Worm (Caenorhabditis elegans) whole organism, mixed stage, embryonic: ENCODE data around the gene npp-24.

Source experiments
- M03D4.4 ChIP-seq: sonication (generic microtip); optimal IDR thresholded peaks from 2 replicates; lab custom pipeline; 2017; ENCODE audit warnings: mild to moderate bottlenecking, missing genetic modification characterization, missing compliant biosample characterization
- blmp-1 ChIP-seq: fragments of 150-350 bp; optimal IDR thresholded peaks from 2 replicates; lab custom pipeline; 2014; ENCODE audit warnings: missing biosample characterization, missing genetic modification characterization
- ceh-43 ChIP-seq: fragments of 200-800 bp; sonication (Bioruptor generic); optimal IDR thresholded peaks from 2 replicates; lab custom pipeline; 2018; ENCODE audit warnings: mild to moderate bottlenecking, missing genetic modification characterization, moderate library complexity, missing compliant biosample characterization
- ceh-83 ChIP-seq: fragments of 200-800 bp; sonication (Bioruptor generic); optimal IDR thresholded peaks from 2 replicates; lab custom pipeline; 2018; ENCODE audit warnings: mild to moderate bottlenecking, missing genetic modification characterization, missing compliant biosample characterization
- cnd-1 ChIP-seq: fragments of 200-800 bp; sonication (Bioruptor generic); optimal IDR thresholded peaks from 2 replicates; lab custom pipeline; 2018; ENCODE audit warnings: mild to moderate bottlenecking, missing genetic modification characterization, missing compliant biosample characterization
- drap-1 ChIP-seq: fragments of 200-800 bp; sonication (Bioruptor generic); optimal IDR thresholded peaks from 3 replicates; lab custom pipeline; 2018; ENCODE audit warnings: mild to moderate bottlenecking, missing genetic modification characterization, missing compliant biosample characterization
- elt-1 ChIP-seq: sonication (generic microtip); optimal IDR thresholded peaks from 2 replicates; lab custom pipeline; 2017; ENCODE audit warnings: missing genetic modification characterization, mild to moderate bottlenecking, missing compliant biosample characterization, antibody characterized with exemption, moderate library complexity, borderline replicate concordance; ENCODE audit not compliant: insufficient read depth
- ham-2 ChIP-seq: fragments of 200-800 bp; sonication (Bioruptor generic); optimal IDR thresholded peaks from 2 replicates; lab custom pipeline; 2018; ENCODE audit warnings: mild to moderate bottlenecking, missing genetic modification characterization, missing compliant biosample characterization
- hlh-1 ChIP-seq: fragments of 150-350 bp; optimal IDR thresholded peaks from 2 replicates; lab custom pipeline; 2014; ENCODE audit warnings: missing biosample characterization, missing genetic modification reagents, missing genetic modification characterization
- lin-13 ChIP-seq: fragments of 150-350 bp; optimal IDR thresholded peaks from 2 replicates; lab custom pipeline; 2014; ENCODE audit warnings: missing biosample characterization, missing genetic modification characterization
- lin-32 ChIP-seq: fragments of 200-800 bp; sonication (Bioruptor generic); optimal IDR thresholded peaks from 2 replicates; lab custom pipeline; 2018; ENCODE audit warnings: mild to moderate bottlenecking, missing genetic modification characterization, missing compliant biosample characterization
- lsy-2 ChIP-seq: fragments of 150-350 bp; optimal IDR thresholded peaks from 2 replicates; lab custom pipeline; 2014; ENCODE audit warnings: missing biosample characterization, missing genetic modification characterization
- mab-5 ChIP-seq: fragments of 150-350 bp; optimal IDR thresholded peaks from 2 replicates; lab custom pipeline; 2014; ENCODE audit warnings: missing biosample characterization, missing genetic modification characterization
- mep-1 ChIP-seq: fragments of 150-350 bp; optimal IDR thresholded peaks from 2 replicates; lab custom pipeline; 2017; ENCODE audit warnings: missing biosample characterization, missing genetic modification reagents, missing genetic modification characterization, inconsistent platforms
- mls-2 ChIP-seq: sonication (generic microtip); optimal IDR thresholded peaks from 2 replicates; lab custom pipeline; 2016; ENCODE audit warnings: mild to moderate bottlenecking, missing genetic modification characterization, moderate library complexity, missing compliant biosample characterization
- nhr-12 ChIP-seq: fragments of 150-350 bp; optimal IDR thresholded peaks from 2 replicates; lab custom pipeline; 2014; ENCODE audit warnings: missing biosample characterization, missing genetic modification characterization
- nhr-2 ChIP-seq: fragments of 150-350 bp; optimal IDR thresholded peaks from 2 replicates; lab custom pipeline; 2014; ENCODE audit warnings: missing biosample characterization, missing genetic modification characterization
- nhr-76 ChIP-seq: sonication (generic microtip); optimal IDR thresholded peaks from 2 replicates; lab custom pipeline; 2017; ENCODE audit warnings: missing biosample characterization, missing genetic modification characterization
- pha-4 ChIP-seq: fragments of 150-350 bp; optimal IDR thresholded peaks from 2 replicates; lab custom pipeline; 2018; ENCODE audit warnings: missing biosample characterization, missing genetic modification reagents, missing genetic modification characterization
- sem-2 ChIP-seq: fragments of 200-800 bp; sonication (Bioruptor generic); optimal IDR thresholded peaks from 2 replicates; lab custom pipeline; 2018; ENCODE audit warnings: mild to moderate bottlenecking, missing genetic modification characterization, missing compliant biosample characterization
- snpc-4 ChIP-seq: fragments of 150-350 bp; optimal IDR thresholded peaks from 2 replicates; lab custom pipeline; 2014; ENCODE audit warnings: missing biosample characterization, missing genetic modification characterization
- sptf-1 ChIP-seq: sonication (generic microtip); optimal IDR thresholded peaks from 2 replicates; lab custom pipeline; 2017; ENCODE audit warnings: mild to moderate bottlenecking, missing genetic modification characterization, moderate library complexity, missing compliant biosample characterization
- tbx-8 ChIP-seq: fragments of 200-800 bp; sonication (Bioruptor generic); optimal IDR thresholded peaks from 2 replicates; lab custom pipeline; 2018; ENCODE audit warnings: mild to moderate bottlenecking, missing genetic modification characterization, moderate library complexity, missing compliant biosample characterization
- unc-120 ChIP-seq: sonication (generic microtip); optimal IDR thresholded peaks from 2 replicates; lab custom pipeline; 2017; ENCODE audit warnings: missing genetic modification characterization, missing compliant biosample characterization; ENCODE audit not compliant: poor library complexity, severe bottlenecking
- unc-39 ChIP-seq: fragments of 150-350 bp; optimal IDR thresholded peaks from 2 replicates; lab custom pipeline; 2014; ENCODE audit warnings: missing biosample characterization, missing genetic modification characterization
- unc-62 ChIP-seq: fragments of 150-350 bp; optimal IDR thresholded peaks from 2 replicates; lab custom pipeline; 2014; ENCODE audit warnings: missing biosample characterization, missing genetic modification reagents, missing genetic modification characterization

npp-24 gene

DNA sequence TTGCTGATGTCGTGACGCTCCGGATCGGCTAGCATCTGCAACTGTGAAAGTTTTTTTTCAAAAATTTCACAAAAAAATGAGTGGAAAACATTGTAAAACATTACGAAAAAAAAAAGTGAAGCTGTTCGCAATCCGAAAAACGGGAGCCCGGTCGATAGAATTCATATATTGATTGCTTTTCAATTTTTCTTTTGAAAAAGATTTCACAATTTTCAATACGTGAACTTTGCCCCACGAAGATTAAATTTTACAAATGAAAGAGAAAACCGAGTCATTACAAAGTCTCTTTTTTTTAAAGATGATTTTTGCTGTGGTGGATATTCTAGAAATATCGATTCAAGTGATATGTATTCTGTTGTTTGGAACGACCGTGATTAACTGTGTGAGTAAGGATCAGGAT, 11.3 kb upstream of the npp-24 start, which contains the start of gene F12A10.6:
Gene F12A10.6, minus strand, starts transcription at position 101 of the 400 bp plus-strand sequence.
- TF ChIP-seq ceh-43 (GFP tag; lab: Kevin White, UChicago) (no peak), cnd-1 (tag; lab: Kevin White, UChicago) (no peak), nhr-12 (tag; lab: Kevin White, UChicago) (no peak), sem-2 (GFP tag; lab: Kevin White, UChicago) (no peak), ceh-83 (no peak), lin-32 (GFP tag; lab: Kevin White, UChicago) (no peak), unc-120 (tag; lab: Kevin White, UChicago) (no peak), hlh-1 (tag; lab: Kevin White, UChicago) (no peak), lsy-2 (tag; lab: Kevin White, UChicago) (no peak), mep-1 (tag; lab: Kevin White, UChicago) (no peak), mab-5 (no peak), sptf-1 (tag; lab: Kevin White, UChicago) (no peak), lin-13 (tag; lab: Kevin White, UChicago) (no peak), M03D4.4 (tag; lab: Kevin White, UChicago) (no peak), elt-1 (tag; lab: Kevin White, UChicago) (no peak)

DNA sequence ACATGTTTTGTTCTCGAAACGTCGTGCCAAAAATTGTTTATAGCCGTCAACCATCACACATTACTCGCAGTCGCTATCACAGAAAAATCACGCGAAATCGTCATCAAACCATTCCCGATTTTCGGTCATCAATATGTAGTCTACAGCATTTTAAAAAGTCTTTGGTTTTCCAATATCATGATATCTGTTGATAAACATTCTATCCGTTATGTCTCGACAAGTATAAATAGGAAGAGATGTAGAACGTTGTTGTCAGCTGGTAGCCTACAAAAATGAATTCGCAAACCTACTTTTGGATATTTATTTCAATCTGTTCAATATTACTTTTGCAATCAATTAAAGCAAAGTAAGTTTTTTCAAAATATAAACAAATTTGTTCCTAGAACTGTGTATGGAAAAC, 9.3 kb upstream of the npp-24 start, which contains the start of gene F12A10.1:
Gene F12A10.1, plus strand, starts transcription at position 166 of the 400 bp plus-strand sequence.
- TF ChIP-seq snpc-4 (tag; lab: Kevin White, UChicago) (no peak), sptf-1 (tag; lab: Kevin White, UChicago) (no peak), unc-62 (GFP tag; lab: Kevin White, UChicago) (no peak), mab-5 (no peak), ceh-83 (no peak), ham-2 (GFP tag; lab: Kevin White, UChicago) (no peak), unc-39 (tag; lab: Kevin White, UChicago) (no peak), sem-2 (GFP tag; lab: Kevin White, UChicago) (no peak), mls-2 (tag; lab: Kevin White, UChicago) (no peak)

DNA sequence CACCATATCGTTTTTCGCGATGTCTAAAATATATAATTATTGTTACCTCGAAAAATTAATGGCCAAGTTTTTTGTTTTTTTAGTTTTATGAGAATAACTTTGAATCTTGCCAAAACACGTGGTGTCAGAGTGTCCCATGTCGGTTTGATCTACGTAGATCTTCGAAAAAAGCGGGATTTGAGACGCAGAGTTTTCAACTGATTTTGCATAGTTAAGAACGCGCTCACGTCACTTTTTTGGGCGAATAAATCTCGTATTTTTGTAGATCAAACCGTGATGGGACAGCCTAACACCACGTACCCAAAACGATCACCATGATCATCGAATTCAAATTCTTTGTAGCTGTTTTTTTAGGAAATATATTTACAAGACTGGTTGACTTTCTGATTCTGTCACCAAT, 8.1 kb upstream of the npp-24 start:
- TF ChIP-seq hlh-1 (tag; lab: Kevin White, UChicago) (no peak), nhr-76 (tag; lab: Kevin White, UChicago) (no peak), nhr-12 (tag; lab: Kevin White, UChicago) (no peak), ham-2 (GFP tag; lab: Kevin White, UChicago) (no peak), tbx-8 (no peak), blmp-1 (tag; lab: Kevin White, UChicago) (no peak), snpc-4 (tag; lab: Kevin White, UChicago) (no peak), lin-13 (tag; lab: Kevin White, UChicago) (no peak), nhr-2 (no peak)
- TF ChIP-seq, all 35 proteins: peak for 0

DNA sequence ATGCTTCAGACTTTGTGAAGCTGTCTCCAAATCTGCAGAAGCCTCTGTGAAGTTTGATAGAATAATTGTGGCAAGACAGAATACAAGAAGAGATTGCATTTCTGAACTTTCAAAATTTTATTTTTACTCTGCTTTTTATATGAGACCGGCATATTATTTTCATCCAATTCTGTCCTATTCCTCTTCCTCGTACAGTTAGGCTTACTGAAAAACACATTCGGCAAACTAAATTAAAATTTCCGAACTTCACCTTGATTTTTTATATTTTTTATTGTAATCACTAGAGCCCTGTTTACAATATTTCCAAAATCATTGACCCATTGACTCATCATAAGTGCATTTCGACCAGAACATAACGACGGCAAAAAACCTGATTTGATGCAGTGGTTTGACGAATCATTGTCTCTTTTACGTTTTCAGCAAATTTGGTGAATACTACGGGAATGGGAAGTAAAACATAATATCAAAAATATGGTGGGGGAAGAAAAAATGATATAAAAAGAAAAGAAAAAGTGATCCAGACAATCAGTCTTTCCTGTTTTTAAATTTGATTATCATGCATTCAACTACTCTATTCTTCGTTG, 7.4 kb upstream of the npp-24 start, which contains the start of the genes suex-1 and F12A10.9:
Gene suex-1, minus strand, starts transcription at position 101 of the 584 bp plus-strand sequence.
Gene F12A10.9, plus strand, starts transcription at position 534 of the 584 bp plus-strand sequence.
- TF ChIP-seq sem-2 (GFP tag; lab: Kevin White, UChicago), result no peak
- TF ChIP-seq ceh-43 (GFP tag; lab: Kevin White, UChicago), result no peak
- no peak for TF ChIP-seq cnd-1 (tag; lab: Kevin White, UChicago)
- TF ChIP-seq ham-2 (GFP tag; lab: Kevin White, UChicago), result no peak
- no peak for TF ChIP-seq M03D4.4 (tag; lab: Kevin White, UChicago)
- no peak for TF ChIP-seq snpc-4 (tag; lab: Kevin White, UChicago)
- no peak for TF ChIP-seq drap-1
- no peak for TF ChIP-seq ceh-83

DNA sequence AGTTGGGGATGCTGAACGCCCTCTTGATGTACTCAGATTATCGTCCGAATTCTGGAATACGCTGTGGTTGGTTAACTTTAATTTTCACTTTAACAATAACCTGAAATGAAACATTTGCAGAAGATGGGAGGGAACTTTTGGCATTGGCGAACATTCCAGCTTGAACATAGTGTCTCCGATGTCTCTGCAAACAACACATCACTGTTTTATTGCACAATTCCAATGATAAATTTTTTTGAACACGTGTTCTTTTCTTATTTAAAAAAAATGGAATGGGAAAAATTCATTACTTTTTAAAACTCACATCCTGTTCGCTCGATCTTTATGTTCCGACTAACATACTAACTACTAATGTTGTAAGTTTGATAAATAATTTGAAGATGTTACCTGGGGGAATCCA, 5.2 kb upstream of the npp-24 start, which contains the start of gene fzy-1:
Gene fzy-1, plus strand, starts transcription at position 301 of the 400 bp plus-strand sequence.
- TF ChIP-seq unc-39 (tag; lab: Kevin White, UChicago) (no peak), cnd-1 (tag; lab: Kevin White, UChicago) (no peak), pha-4 (tag; lab: Kevin White, UChicago) (no peak)
